Worm (Caenorhabditis elegans) whole organism, L2 larva: ENCODE results near the gene col-84.
A peak's percentile ranks its signal among the peaks of the same experiment; 100 is the strongest.

ENCODE experiments used
- C34F6.9 ChIP-seq: fragments of 150-350 bp; optimal IDR thresholded peaks from 2 replicates; lab custom pipeline; 2014; ENCODE audit warnings: missing biosample characterization, missing genetic modification characterization
- F13H6.1 ChIP-seq: sonication (generic microtip); optimal IDR thresholded peaks from 2 replicates; lab custom pipeline; 2016; ENCODE audit warnings: missing genetic modification characterization, missing compliant biosample characterization
- R02D3.7 ChIP-seq: fragments of 150-350 bp; optimal IDR thresholded peaks from 2 replicates; lab custom pipeline; 2014; ENCODE audit warnings: missing biosample characterization, missing genetic modification characterization
- Y55F3AM.14 ChIP-seq: fragments of 200-800 bp; sonication (Bioruptor generic); optimal IDR thresholded peaks from 2 replicates; lab custom pipeline; 2018; ENCODE audit warnings: mild to moderate bottlenecking, missing genetic modification characterization, missing compliant biosample characterization
- ZK546.5 ChIP-seq: sonication (generic microtip); optimal IDR thresholded peaks from 2 replicates; lab custom pipeline; 2017; ENCODE audit warnings: missing biosample characterization, missing genetic modification characterization
- alr-1 ChIP-seq: fragments of 150-350 bp; optimal IDR thresholded peaks from 2 replicates; lab custom pipeline; 2014; ENCODE audit warnings: missing biosample characterization, missing genetic modification characterization
- aly-2 ChIP-seq: fragments of 150-350 bp; optimal IDR thresholded peaks from 2 replicates; lab custom pipeline; 2014; ENCODE audit warnings: missing biosample characterization, missing genetic modification characterization
- ama-1 ChIP-seq: fragments of 150-350 bp; optimal IDR thresholded peaks from 2 replicates; lab custom pipeline; 2018; ENCODE audit warnings: inconsistent platforms
- blmp-1 ChIP-seq: sonication (generic microtip); optimal IDR thresholded peaks from 2 replicates; lab custom pipeline; 2017; ENCODE audit warnings: missing genetic modification characterization, mild to moderate bottlenecking, missing compliant biosample characterization, antibody characterized with exemption, moderate library complexity; ENCODE audit not compliant: insufficient read depth
- ceh-16 ChIP-seq: fragments of 150-350 bp; optimal IDR thresholded peaks from 2 replicates; lab custom pipeline; 2014; ENCODE audit warnings: missing biosample characterization, missing genetic modification characterization
- crh-2 ChIP-seq: sonication (generic microtip); optimal IDR thresholded peaks from 2 replicates; lab custom pipeline; 2017; ENCODE audit warnings: missing biosample characterization, missing genetic modification characterization
- dmd-4 ChIP-seq: sonication (generic microtip); optimal IDR thresholded peaks from 2 replicates; lab custom pipeline; 2017; ENCODE audit warnings: missing biosample characterization, missing genetic modification characterization
- egl-27 ChIP-seq: sonication (generic microtip); optimal IDR thresholded peaks from 3 replicates; lab custom pipeline; 2017; ENCODE audit warnings: missing biosample characterization, missing genetic modification reagents, missing genetic modification characterization
- elt-1 ChIP-seq: fragments of 150-350 bp; optimal IDR thresholded peaks from 2 replicates; lab custom pipeline; 2014; ENCODE audit warnings: missing biosample characterization, missing genetic modification characterization
- elt-3 ChIP-seq: sonication (generic microtip); optimal IDR thresholded peaks from 2 replicates; lab custom pipeline; 2017; ENCODE audit warnings: missing biosample characterization, missing genetic modification characterization
- fos-1 ChIP-seq: fragments of 150-350 bp; optimal IDR thresholded peaks from 2 replicates; lab custom pipeline; 2014; ENCODE audit warnings: missing biosample characterization, missing genetic modification characterization
- gmeb-1 ChIP-seq: fragments of 150-350 bp; optimal IDR thresholded peaks from 2 replicates; lab custom pipeline; 2014; ENCODE audit warnings: missing biosample characterization, missing genetic modification characterization
- lin-11 ChIP-seq: fragments of 150-350 bp; sonication (generic microtip); optimal IDR thresholded peaks from 2 replicates; lab custom pipeline; 2014; ENCODE audit warnings: missing biosample characterization, missing genetic modification characterization, inconsistent platforms, mixed read lengths
- lin-13 ChIP-seq: fragments of 150-350 bp; optimal IDR thresholded peaks from 2 replicates; lab custom pipeline; 2014; ENCODE audit warnings: missing biosample characterization, missing genetic modification reagents, missing genetic modification characterization
- lin-39 ChIP-seq: fragments of 150-350 bp; optimal IDR thresholded peaks from 2 replicates; lab custom pipeline; 2014; ENCODE audit warnings: missing biosample characterization, missing genetic modification reagents, missing genetic modification characterization
- lsy-2 ChIP-seq, 2 experiments: fragments of 150-350 bp in 1 of 2; sonication (generic microtip) in 1 of 2; optimal IDR thresholded peaks; 2 replicates each; lab custom pipeline; 2014 to 2017; ENCODE audit warnings: missing biosample characterization in 2 of 2, missing genetic modification characterization in 2 of 2
- mab-5 ChIP-seq: fragments of 150-350 bp; optimal IDR thresholded peaks from 2 replicates; lab custom pipeline; 2014; ENCODE audit warnings: missing biosample characterization, missing genetic modification characterization
- mbf-1 ChIP-seq: sonication (generic microtip); optimal IDR thresholded peaks from 2 replicates; lab custom pipeline; 2017; ENCODE audit warnings: missing biosample characterization, missing genetic modification characterization
- mdl-1 ChIP-seq, 2 experiments: fragments of 150-350 bp in 1 of 2; sonication (generic microtip) in 1 of 2; optimal IDR thresholded peaks; 2 replicates each; lab custom pipeline; 2017; ENCODE audit warnings: missing biosample characterization in 2 of 2, missing genetic modification characterization in 2 of 2
- nhr-12 ChIP-seq: fragments of 150-350 bp; optimal IDR thresholded peaks from 2 replicates; lab custom pipeline; 2014; ENCODE audit warnings: missing biosample characterization, missing genetic modification characterization
- nhr-129 ChIP-seq: fragments of 150-350 bp; optimal IDR thresholded peaks from 2 replicates; lab custom pipeline; 2014; ENCODE audit warnings: missing biosample characterization, missing genetic modification characterization
- nhr-21 ChIP-seq: fragments of 150-350 bp; optimal IDR thresholded peaks from 2 replicates; lab custom pipeline; 2014; ENCODE audit warnings: missing biosample characterization, missing genetic modification characterization
- nhr-23 ChIP-seq: fragments of 150-350 bp; optimal IDR thresholded peaks from 2 replicates; lab custom pipeline; 2014; ENCODE audit warnings: missing biosample characterization, missing genetic modification reagents, missing genetic modification characterization
- nhr-237 ChIP-seq: fragments of 150-350 bp; optimal IDR thresholded peaks from 2 replicates; lab custom pipeline; 2014; ENCODE audit warnings: missing biosample characterization, missing genetic modification characterization
- nhr-25 ChIP-seq: fragments of 150-350 bp; sonication (generic microtip); optimal IDR thresholded peaks from 3 replicates; lab custom pipeline; 2014; ENCODE audit warnings: missing biosample characterization, missing genetic modification characterization
- nhr-6 ChIP-seq: fragments of 150-350 bp; optimal IDR thresholded peaks from 2 replicates; lab custom pipeline; 2014; ENCODE audit warnings: missing biosample characterization, missing genetic modification characterization
- peb-1 ChIP-seq: fragments of 150-350 bp; optimal IDR thresholded peaks from 2 replicates; lab custom pipeline; 2014; ENCODE audit warnings: missing biosample characterization, missing genetic modification characterization
- sem-4 ChIP-seq: fragments of 150-350 bp; optimal IDR thresholded peaks from 2 replicates; lab custom pipeline; 2014; ENCODE audit warnings: missing biosample characterization, missing genetic modification reagents, missing genetic modification characterization
- skn-1 ChIP-seq: sonication (generic microtip); optimal IDR thresholded peaks from 2 replicates; lab custom pipeline; 2017; ENCODE audit warnings: missing biosample characterization, missing genetic modification characterization
- sma-3 ChIP-seq: sonication (generic microtip); optimal IDR thresholded peaks from 2 replicates; lab custom pipeline; 2016; ENCODE audit warnings: missing genetic modification reagents, missing genetic modification characterization, missing compliant biosample characterization
- sma-9 ChIP-seq, 2 experiments: fragments of 150-350 bp in 1 of 2; sonication (generic microtip) in 1 of 2; optimal IDR thresholded peaks; 2 replicates each; lab custom pipeline; 2014 to 2016; ENCODE audit warnings: missing genetic modification characterization in 2 of 2, mild to moderate bottlenecking in 1 of 2, missing biosample characterization in 1 of 2, missing compliant biosample characterization in 1 of 2, missing genetic modification reagents in 1 of 2, moderate library complexity in 1 of 2
- snpc-4 ChIP-seq: fragments of 150-350 bp; optimal IDR thresholded peaks from 2 replicates; lab custom pipeline; 2014; ENCODE audit warnings: missing biosample characterization, missing genetic modification characterization
- unc-39 ChIP-seq: fragments of 150-350 bp; optimal IDR thresholded peaks from 2 replicates; lab custom pipeline; 2014; ENCODE audit warnings: missing biosample characterization, missing genetic modification characterization
- unc-55 ChIP-seq: fragments of 150-350 bp; sonication (generic microtip); optimal IDR thresholded peaks from 3 replicates; lab custom pipeline; 2014; ENCODE audit warnings: missing biosample characterization, missing genetic modification reagents, missing genetic modification characterization
- unc-62 ChIP-seq: fragments of 150-350 bp; optimal IDR thresholded peaks from 2 replicates; lab custom pipeline; 2014; ENCODE audit warnings: missing biosample characterization, missing genetic modification reagents, missing genetic modification characterization
- ztf-1 ChIP-seq: fragments of 200-800 bp; sonication (Bioruptor generic); conservative IDR thresholded peaks from 2 replicates; pipeline ENCODE4 v1.3.6; 2022; ENCODE audit warnings: missing genetic modification characterization, missing compliant biosample characterization
- ztf-11 ChIP-seq: sonication (generic microtip); optimal IDR thresholded peaks from 2 replicates; lab custom pipeline; 2017; ENCODE audit warnings: missing biosample characterization, missing genetic modification characterization
- ztf-4 ChIP-seq: fragments of 150-350 bp; optimal IDR thresholded peaks from 2 replicates; lab custom pipeline; 2014; ENCODE audit warnings: missing biosample characterization, missing genetic modification characterization

The col-84 gene

DNA sequence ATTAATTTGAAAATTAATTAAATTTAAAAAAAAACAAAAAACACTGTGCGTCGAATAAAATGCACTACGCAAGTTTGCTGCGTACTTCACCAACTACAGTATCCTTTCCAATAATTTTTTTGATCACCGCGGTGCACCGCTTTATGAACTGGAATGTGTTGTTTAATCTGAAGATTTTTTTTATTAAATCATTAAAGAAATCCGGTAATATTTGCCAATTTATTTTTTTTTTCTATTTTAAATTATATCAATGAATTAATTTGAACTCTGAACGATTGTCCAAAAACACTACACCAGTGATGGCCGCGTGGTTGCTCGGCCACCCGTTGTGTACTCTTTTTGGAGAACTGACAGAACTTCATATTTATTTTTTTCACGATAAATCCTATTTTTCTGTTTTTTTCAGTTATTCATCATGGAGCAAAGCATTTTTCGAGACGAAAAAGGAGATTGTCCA is 7.7 kb upstream of the col-84 start, which contains the start of gene K12D12.5:
Gene K12D12.5, plus strand, starts transcription at position 407 of the 457 bp plus-strand sequence.
- TF ChIP-seq blmp-1: no peak

- TF ChIP-seq nhr-23 (tag; lab: Kevin White, UChicago) (no peak), lin-39 (tag; lab: Kevin White, UChicago) (no peak), mbf-1 (tag; lab: Kevin White, UChicago) (no peak), elt-3 (tag; lab: Kevin White, UChicago) (no peak), ama-1 (lab: Kevin White, UChicago) (no peak), elt-1 (tag; lab: Kevin White, UChicago) (no peak), F13H6.1 (tag; lab: Kevin White, UChicago) (no peak), unc-55 (GFP tag; lab: Kevin White, UChicago) (no peak), lin-13 (no peak), ztf-11 (no peak)
Measured at ce11 chrII:11865644-11866043, 2.7 kb upstream of the col-84 start, which contains the start of gene K12D12.4. Gene K12D12.4 (minus strand): TSS chrII:11865744.

DNA sequence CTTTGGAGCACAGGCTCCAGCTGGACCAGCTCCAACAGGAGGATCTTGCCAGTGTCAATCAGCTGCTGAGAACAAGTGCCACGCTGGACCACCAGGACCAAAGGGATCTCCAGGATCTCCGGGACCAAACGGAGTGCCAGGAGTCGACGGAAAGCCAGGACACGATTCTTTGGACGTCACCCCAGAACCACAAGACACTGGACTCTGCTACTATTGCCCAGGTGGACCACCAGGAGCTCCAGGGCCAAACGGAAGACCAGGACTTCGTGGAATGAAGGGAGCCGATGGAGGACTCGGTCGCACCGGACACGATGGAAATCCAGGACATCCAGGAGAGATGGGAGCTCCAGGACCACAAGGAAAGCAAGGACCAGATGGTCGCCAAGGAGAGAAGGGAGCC is 559 bp downstream of the col-84 start:
- no peak for TF ChIP-seq ztf-1 (GFP tag; lab: Robert Waterston, UW)
- no peak for TF ChIP-seq nhr-237 (tag; lab: Kevin White, UChicago)
- no peak for TF ChIP-seq lsy-2 (tag; optimal IDR thresholded peaks at IDR 0.05; lab: Kevin White, UChicago)
- no peak for TF ChIP-seq nhr-129 (tag; lab: Kevin White, UChicago)
- no peak for TF ChIP-seq elt-3 (tag; lab: Kevin White, UChicago)
- no peak for TF ChIP-seq egl-27 (tag; lab: Kevin White, UChicago)
- no peak for TF ChIP-seq ztf-11
- TF ChIP-seq sem-4 (tag; lab: Kevin White, UChicago): no peak
- no peak for TF ChIP-seq dmd-4
- no peak for TF ChIP-seq ama-1 (lab: Kevin White, UChicago)
- no peak for TF ChIP-seq skn-1 (tag; lab: Kevin White, UChicago)
- TF ChIP-seq crh-2: no peak
- no peak for TF ChIP-seq ZK546.5
- no peak for TF ChIP-seq nhr-6
- TF ChIP-seq Y55F3AM.14 (GFP tag; lab: Kevin White, UChicago): no peak

DNA sequence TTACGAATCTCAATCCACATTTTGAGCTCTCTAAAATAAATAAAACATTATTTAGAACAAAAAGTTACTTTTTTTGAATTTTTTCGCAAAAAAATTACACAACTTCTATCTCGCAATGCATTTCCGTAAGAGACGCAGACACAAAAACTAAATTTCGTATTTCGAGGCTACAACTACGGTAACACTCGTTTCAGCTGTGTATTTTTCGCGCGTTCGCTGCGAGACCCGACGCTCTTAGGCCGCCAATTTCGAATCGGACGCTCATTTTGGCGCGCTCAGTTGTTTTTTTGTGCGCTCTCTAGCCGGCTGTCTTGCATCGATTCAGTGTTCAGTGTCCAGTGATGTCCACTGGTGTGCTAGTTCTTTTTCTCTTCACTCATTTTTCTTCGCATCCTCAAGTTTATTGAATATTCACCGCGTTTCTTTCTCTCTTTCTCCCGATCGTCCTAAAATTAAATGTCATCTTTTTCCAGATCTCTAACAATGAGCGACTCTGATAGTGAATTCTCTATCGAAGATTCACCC is 6.4 kb downstream of the col-84 start, which contains the start of the genes npp-3 and top-2:
Gene npp-3, minus strand, starts transcription at position 115 of the 525 bp plus-strand sequence.
Gene top-2, plus strand, starts transcription at position 475 of the 525 bp plus-strand sequence.
- peak; percentile 94 for TF ChIP-seq nhr-25 (tag; lab: Kevin White, UChicago)
- peak; percentile 68 for TF ChIP-seq Y55F3AM.14 (GFP tag; lab: Kevin White, UChicago)
- TF ChIP-seq dmd-4: no peak
- peak; percentile 89 for TF ChIP-seq sma-3
- TF ChIP-seq ZK546.5: peak; percentile 79
- TF ChIP-seq ztf-4 (tag; lab: Kevin White, UChicago): no peak
- TF ChIP-seq nhr-12: no peak
- peak; percentile 87 for TF ChIP-seq fos-1 (tag; lab: Kevin White, UChicago)
- no peak for TF ChIP-seq ztf-11
- TF ChIP-seq aly-2 (tag; lab: Kevin White, UChicago): no peak
- no peak for TF ChIP-seq alr-1 (tag; lab: Kevin White, UChicago)
- TF ChIP-seq gmeb-1 (tag; lab: Kevin White, UChicago): peak; percentile 98
- peak; percentile 92 for TF ChIP-seq nhr-21 (tag; lab: Kevin White, UChicago)
- no peak for TF ChIP-seq peb-1 (tag; lab: Kevin White, UChicago)
- TF ChIP-seq lin-39 (tag; lab: Kevin White, UChicago): no peak
- TF ChIP-seq unc-39 (tag; lab: Kevin White, UChicago): no peak
- peak; percentile 16 for TF ChIP-seq blmp-1
- peak; percentile 85 for TF ChIP-seq mab-5 (tag; lab: Kevin White, UChicago)
- peak in 1 of 2 experiments; percentile 62 for TF ChIP-seq mdl-1 (tag; optimal IDR thresholded peaks at IDR 0.05; lab: Kevin White, UChicago)
- peak; percentile 96 for TF ChIP-seq C34F6.9 (tag; lab: Kevin White, UChicago)
- peak; percentile 27 for TF ChIP-seq nhr-237 (tag; lab: Kevin White, UChicago)
- no peak for TF ChIP-seq mbf-1 (tag; lab: Kevin White, UChicago)
- peak; percentile 79 for TF ChIP-seq nhr-6
- no peak for TF ChIP-seq nhr-23 (tag; lab: Kevin White, UChicago)
- TF ChIP-seq elt-3 (tag; lab: Kevin White, UChicago): no peak
- TF ChIP-seq skn-1 (tag; lab: Kevin White, UChicago): no peak
- no peak for TF ChIP-seq ama-1 (lab: Kevin White, UChicago)
- TF ChIP-seq lin-13: peak; percentile 95
- TF ChIP-seq ztf-1 (GFP tag; lab: Robert Waterston, UW): no peak
- TF ChIP-seq lin-11 (tag; lab: Kevin White, UChicago): peak; percentile 94
- peak; percentile 91 for TF ChIP-seq F13H6.1 (tag; lab: Kevin White, UChicago)
- no peak for TF ChIP-seq unc-62 (GFP tag; lab: Kevin White, UChicago)
- peak; percentile 92 for TF ChIP-seq sma-9 (GFP tag; optimal IDR thresholded peaks at IDR 0.05; lab: Kevin White, UChicago)
- no peak for TF ChIP-seq sma-9 (tag; optimal IDR thresholded peaks at IDR 0.05; lab: Kevin White, UChicago)
- TF ChIP-seq snpc-4 (tag; lab: Kevin White, UChicago): peak; percentile 79
- TF ChIP-seq nhr-129 (tag; lab: Kevin White, UChicago): peak; percentile 96
- TF ChIP-seq egl-27 (tag; lab: Kevin White, UChicago): peak; percentile 83
- peak; percentile 99 for TF ChIP-seq lsy-2 (tag; optimal IDR thresholded peaks at IDR 0.05; lab: Kevin White, UChicago)
- TF ChIP-seq ceh-16 (tag; lab: Kevin White, UChicago): peak; percentile 75
- no peak for TF ChIP-seq elt-1 (tag; lab: Kevin White, UChicago)
- peak; percentile 72 for TF ChIP-seq R02D3.7 (tag; lab: Kevin White, UChicago)
